Fruit fly (Drosophila melanogaster) whole organism, embryonic: Measurements from ENCODE around the gene CG5171.

Source experiments
- Adf1 ChIP-seq: fragments of 200-800 bp; sonication (Bioruptor generic); IDR thresholded peaks from 2 replicates; pipeline ENCODE4 v1.3.6; 2022; ENCODE audit warnings: missing biosample characterization, missing genetic modification characterization
- B-H1 ChIP-seq: fragments of 200-800 bp; sonication (Bioruptor generic); IDR thresholded peaks from 3 replicates; pipeline ENCODE4 v1.3.6; 2022; ENCODE audit warnings: missing biosample characterization, missing genetic modification characterization
- BEAF-32 ChIP-seq: fragments of 200-800 bp; sonication (Bioruptor generic); optimal IDR thresholded peaks from 3 replicates; lab custom pipeline; 2017; ENCODE audit warnings: missing biosample characterization, missing genetic modification characterization, mild to moderate bottlenecking, moderate library complexity, missing genetic modification reagents
- BtbVII ChIP-seq: fragments of 200-800 bp; sonication (Bioruptor generic); optimal IDR thresholded peaks from 3 replicates; lab custom pipeline; 2017; ENCODE audit warnings: missing biosample characterization, mild to moderate bottlenecking, missing genetic modification characterization
- CG10366 ChIP-seq: fragments of 200-800 bp; sonication (Bioruptor generic); IDR thresholded peaks from 2 replicates; pipeline ENCODE4 v1.3.6; 2022; ENCODE audit warnings: missing biosample characterization, missing genetic modification characterization
- CG11398 ChIP-seq: fragments of 200-800 bp; sonication (Bioruptor generic); optimal IDR thresholded peaks from 2 replicates; lab custom pipeline; 2016; ENCODE audit warnings: missing biosample characterization, missing genetic modification characterization
- CG14014 ChIP-seq: fragments of 200-800 bp; sonication (Bioruptor generic); IDR thresholded peaks from 2 replicates; pipeline ENCODE4 v1.3.6; 2022; ENCODE audit warnings: missing biosample characterization, missing genetic modification characterization
- CG15011 ChIP-seq: fragments of 200-800 bp; sonication (Bioruptor generic); optimal IDR thresholded peaks from 3 replicates; lab custom pipeline; 2018; ENCODE audit warnings: missing biosample characterization, mild to moderate bottlenecking, missing genetic modification characterization
- CG17359 ChIP-seq: fragments of 200-800 bp; sonication (Bioruptor generic); optimal IDR thresholded peaks from 3 replicates; lab custom pipeline; 2018; ENCODE audit warnings: missing biosample characterization, mild to moderate bottlenecking, missing genetic modification characterization, moderate library complexity
- CG17568 ChIP-seq: fragments of 200-800 bp; sonication (Bioruptor generic); optimal IDR thresholded peaks from 2 replicates; lab custom pipeline; 2018; ENCODE audit warnings: missing biosample characterization, mild to moderate bottlenecking, missing genetic modification characterization, moderate library complexity
- CG18262 ChIP-seq: fragments of 200-800 bp; optimal IDR thresholded peaks from 3 replicates; lab custom pipeline; 2019; ENCODE audit warnings: missing biosample characterization, mild to moderate bottlenecking, missing genetic modification characterization, moderate library complexity
- CG3065 ChIP-seq: fragments of 200-800 bp; sonication (Bioruptor generic); optimal IDR thresholded peaks from 2 replicates; lab custom pipeline; 2016; ENCODE audit warnings: missing biosample characterization, missing genetic modification characterization
- CG3281 ChIP-seq: fragments of 200-800 bp; sonication (Bioruptor generic); optimal IDR thresholded peaks from 3 replicates; lab custom pipeline; 2017; ENCODE audit warnings: missing biosample characterization, mild to moderate bottlenecking, missing genetic modification characterization
- CG34422 ChIP-seq: fragments of 200-800 bp; sonication (Bioruptor generic); IDR thresholded peaks from 3 replicates; pipeline ENCODE4 v1.3.6; 2022; ENCODE audit warnings: missing biosample characterization, missing genetic modification characterization
- CG42726 ChIP-seq: fragments of 200-800 bp; sonication (Bioruptor generic); IDR thresholded peaks from 2 replicates; pipeline ENCODE4 v1.3.6; 2022; ENCODE audit warnings: missing biosample characterization, missing genetic modification characterization; ENCODE audit not compliant: partially characterized antibody
- CG7357 ChIP-seq: fragments of 200-800 bp; sonication (Bioruptor generic); IDR thresholded peaks from 3 replicates; pipeline ENCODE4 v1.3.6; 2022; ENCODE audit warnings: missing biosample characterization, missing genetic modification characterization
- CG8290 ChIP-seq, 3 experiments: fragments of 200-800 bp; sonication (Bioruptor generic); optimal IDR thresholded peaks; 2 replicates each; lab custom pipeline; 2016 to 2019; ENCODE audit warnings: missing biosample characterization in 3 of 3, missing genetic modification characterization in 3 of 3, mild to moderate bottlenecking in 2 of 3, moderate library complexity in 1 of 3
- CkIIα-i1 ChIP-seq: fragments of 200-800 bp; sonication (Bioruptor generic); IDR thresholded peaks from 2 replicates; pipeline ENCODE4 v1.3.6; 2022; ENCODE audit warnings: missing biosample characterization, missing genetic modification characterization
- D ChIP-seq, 2 experiments: fragments of 200-800 bp in 1 of 2; fragments of >200 bp in 1 of 2; sonication (Bioruptor generic) in 1 of 2; optimal IDR thresholded peaks; 2 replicates in 1 of 2; 3 replicates in 1 of 2; lab custom pipeline; 2017; ENCODE audit warnings: mild to moderate bottlenecking in 1 of 2, missing biosample characterization in 1 of 2, missing genetic modification characterization in 1 of 2, missing genetic modification reagents in 1 of 2
- Dek ChIP-seq: fragments of 200-800 bp; sonication (Bioruptor generic); optimal IDR thresholded peaks from 3 replicates; lab custom pipeline; 2019; ENCODE audit warnings: missing biosample characterization, mild to moderate bottlenecking, missing genetic modification characterization, moderate library complexity
- Drgx ChIP-seq: fragments of 200-800 bp; sonication (Bioruptor generic); IDR thresholded peaks from 2 replicates; pipeline ENCODE4 v1.3.6; 2022; ENCODE audit warnings: missing biosample characterization, missing genetic modification characterization
- Hand ChIP-seq: fragments of 200-800 bp; sonication (Bioruptor generic); optimal IDR thresholded peaks from 2 replicates; lab custom pipeline; 2017; ENCODE audit warnings: mild to moderate bottlenecking, missing biosample characterization, missing genetic modification reagents, missing genetic modification characterization
- Hr39 ChIP-seq: fragments of >200 bp; optimal IDR thresholded peaks from 2 replicates; lab custom pipeline; 2017
- Max ChIP-seq: fragments of 200-800 bp; sonication (Bioruptor generic); optimal IDR thresholded peaks from 2 replicates; lab custom pipeline; 2016; ENCODE audit warnings: missing biosample characterization, mild to moderate bottlenecking, missing genetic modification characterization
- Med ChIP-seq: fragments of 200-800 bp; sonication (Bioruptor generic); peaks from one replicate; lab custom pipeline; 2016; ENCODE audit warnings: missing biosample characterization, missing genetic modification characterization, mild to moderate bottlenecking, inconsistent platforms, moderate library complexity
- Myb ChIP-seq: fragments of 200-800 bp; sonication (Bioruptor generic); optimal IDR thresholded peaks from 2 replicates; lab custom pipeline; 2016; ENCODE audit warnings: missing biosample characterization, missing genetic modification characterization
- Nf-YB ChIP-seq: fragments of 200-800 bp; sonication (Bioruptor generic); optimal IDR thresholded peaks from 3 replicates; lab custom pipeline; 2019; ENCODE audit warnings: missing biosample characterization, mild to moderate bottlenecking, missing genetic modification characterization, moderate library complexity
- Ptx1 ChIP-seq: fragments of 200-800 bp; sonication (Bioruptor generic); IDR thresholded peaks from 2 replicates; pipeline ENCODE4 v1.3.6; 2022; ENCODE audit warnings: missing biosample characterization, missing genetic modification characterization
- Ravus ChIP-seq: fragments of 200-800 bp; sonication (Bioruptor generic); IDR thresholded peaks from 2 replicates; pipeline ENCODE4 v1.3.6; 2022; ENCODE audit warnings: missing biosample characterization, missing genetic modification characterization
- Rx ChIP-seq: fragments of 200-800 bp; sonication (Bioruptor generic); IDR thresholded peaks from 2 replicates; pipeline ENCODE4 v1.3.6; 2022; ENCODE audit warnings: missing biosample characterization, missing genetic modification characterization
- Scr ChIP-seq: fragments of 200-800 bp; sonication (Bioruptor generic); IDR thresholded peaks from 2 replicates; pipeline ENCODE4 v1.3.6; 2022; ENCODE audit warnings: missing biosample characterization, missing genetic modification characterization; ENCODE audit not compliant: partially characterized antibody
- Xrp1 ChIP-seq: fragments of 200-800 bp; sonication (Bioruptor generic); IDR thresholded peaks from 2 replicates; pipeline ENCODE4 v1.3.6; 2022; ENCODE audit warnings: missing biosample characterization, missing genetic modification characterization
- ab ChIP-seq: fragments of 200-800 bp; sonication (Bioruptor generic); optimal IDR thresholded peaks from 2 replicates; lab custom pipeline; 2016; ENCODE audit warnings: missing biosample characterization, missing genetic modification characterization
- aop ChIP-seq: fragments of 200-800 bp; sonication (Bioruptor generic); IDR thresholded peaks from 2 replicates; pipeline ENCODE4 v1.3.6; 2022; ENCODE audit warnings: missing biosample characterization, missing genetic modification characterization
- bcd ChIP-seq: fragments of 200-800 bp; sonication (Bioruptor generic); optimal IDR thresholded peaks from 2 replicates; lab custom pipeline; 2017; ENCODE audit warnings: missing biosample characterization, mild to moderate bottlenecking, missing genetic modification characterization
- btn ChIP-seq: fragments of 200-800 bp; sonication (Bioruptor generic); optimal IDR thresholded peaks from 2 replicates; lab custom pipeline; 2016; ENCODE audit warnings: missing biosample characterization, missing genetic modification characterization
- en ChIP-seq: fragments of 200-800 bp; sonication (Bioruptor generic); optimal IDR thresholded peaks from 2 replicates; lab custom pipeline; 2016; ENCODE audit warnings: missing biosample characterization, missing genetic modification characterization
- eve ChIP-seq, 2 experiments: fragments of >200 bp; optimal IDR thresholded peaks; 2 replicates each; lab custom pipeline; 2017; ENCODE audit warnings: missing biosample characterization in 2 of 2, missing genetic modification characterization in 2 of 2
- ftz-f1 ChIP-seq: fragments of 200-800 bp; sonication (Bioruptor generic); optimal IDR thresholded peaks from 2 replicates; lab custom pipeline; 2016; ENCODE audit warnings: missing biosample characterization, missing genetic modification characterization
- gfzf ChIP-seq: fragments of 200-800 bp; sonication (Bioruptor generic); optimal IDR thresholded peaks from 2 replicates; lab custom pipeline; 2016; ENCODE audit warnings: missing biosample characterization, mild to moderate bottlenecking, missing genetic modification characterization, moderate library complexity
- pum ChIP-seq: fragments of 200-800 bp; sonication (Bioruptor generic); optimal IDR thresholded peaks from 2 replicates; lab custom pipeline; 2016; ENCODE audit warnings: missing biosample characterization, missing genetic modification characterization
- ranshi ChIP-seq: fragments of 200-800 bp; sonication (Bioruptor generic); IDR thresholded peaks from 2 replicates; pipeline ENCODE4 v1.3.6; 2022; ENCODE audit warnings: missing biosample characterization, missing genetic modification characterization
- salm ChIP-seq: fragments of 200-800 bp; sonication (Bioruptor generic); optimal IDR thresholded peaks from 2 replicates; lab custom pipeline; 2018; ENCODE audit warnings: missing biosample characterization, mild to moderate bottlenecking, missing genetic modification characterization
- shn ChIP-seq: fragments of 200-800 bp; sonication (Bioruptor generic); optimal IDR thresholded peaks from 3 replicates; lab custom pipeline; 2016; ENCODE audit warnings: missing biosample characterization, missing genetic modification characterization
- sisA ChIP-seq: fragments of 200-800 bp; sonication (Bioruptor generic); IDR thresholded peaks from 2 replicates; pipeline ENCODE4 v1.3.6; 2022; ENCODE audit warnings: missing biosample characterization, missing genetic modification characterization
- sug ChIP-seq: fragments of 200-800 bp; optimal IDR thresholded peaks from 2 replicates; lab custom pipeline; 2019; ENCODE audit warnings: missing biosample characterization, mild to moderate bottlenecking, missing genetic modification characterization, moderate library complexity
- tin ChIP-seq: fragments of 200-800 bp; sonication (Bioruptor generic); optimal IDR thresholded peaks from 3 replicates; lab custom pipeline; 2016; ENCODE audit warnings: missing biosample characterization, missing genetic modification characterization
- zfh2 ChIP-seq: fragments of 200-800 bp; sonication (Bioruptor generic); optimal IDR thresholded peaks from 2 replicates; lab custom pipeline; 2016; ENCODE audit warnings: missing biosample characterization, missing genetic modification characterization

CG5171 gene

DNA sequence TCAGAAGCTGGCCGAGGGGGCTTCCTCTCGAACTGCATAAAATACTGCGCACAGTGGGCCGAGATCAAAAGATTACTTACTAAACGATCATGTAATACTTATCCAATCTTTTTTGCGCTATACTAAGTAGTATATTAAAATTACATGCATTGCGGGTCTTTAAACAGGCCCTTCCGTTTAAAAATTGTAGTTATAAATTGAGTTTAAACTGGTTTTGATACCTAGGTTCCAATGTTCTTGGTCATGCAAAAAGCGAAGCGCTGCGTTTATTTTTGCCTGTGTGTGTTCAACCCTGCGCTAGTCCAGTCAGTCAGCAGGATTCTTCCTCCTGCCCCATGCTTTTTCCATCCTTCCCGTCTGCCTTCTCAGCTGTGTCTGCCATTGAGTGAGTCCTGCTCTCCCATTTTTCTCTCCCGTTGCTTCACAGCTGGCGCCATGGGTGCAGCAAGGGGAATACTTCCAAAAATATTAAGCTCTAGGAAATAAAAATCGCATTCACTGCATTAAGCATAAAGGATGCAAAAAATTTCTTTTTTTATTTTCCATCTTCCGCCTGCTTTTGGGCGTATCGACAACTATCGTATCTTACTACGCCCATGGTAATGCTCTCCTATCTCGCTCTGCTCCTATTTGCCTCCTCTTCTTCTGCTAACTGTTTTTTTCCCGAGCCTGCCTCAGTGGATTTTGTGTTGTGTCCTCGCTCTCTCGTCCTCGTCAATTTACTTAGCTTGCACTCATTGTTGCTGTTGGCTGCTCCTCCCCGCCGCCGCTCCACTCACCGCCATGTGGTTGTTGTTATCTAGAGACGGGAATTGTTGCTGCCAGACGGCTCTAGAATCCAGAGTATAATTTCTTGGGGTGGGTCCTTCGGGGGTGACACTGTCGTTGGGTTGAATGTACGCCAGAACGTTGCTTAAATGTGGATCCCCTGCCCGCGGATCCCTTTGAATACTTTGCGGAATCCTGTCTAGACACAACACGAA lies 19.5 kb downstream of the CG5171 start:
- no peak for TF ChIP-seq Hr39
- TF ChIP-seq Hand (GFP tag; lab: Kevin White, UChicago), result peak; percentile 74
- TF ChIP-seq gfzf (GFP tag; lab: Kevin White, UChicago), result no peak
- TF ChIP-seq Ptx1 (GFP tag; lab: Robert Waterston, UW), result peak; percentile 69
- TF ChIP-seq CG7357 (GFP tag; lab: Robert Waterston, UW), result peak; percentile 65; the same call in 2 of the 3 replicates
- TF ChIP-seq eve (GFP tag; optimal IDR thresholded peaks at IDR 0.05; lab: Kevin White, UChicago), result peak in 1 of 2 experiments; percentile 7
- TF ChIP-seq D (optimal IDR thresholded peaks at IDR 0.05; lab: Kevin White, UChicago), result no peak
- TF ChIP-seq D (GFP tag; optimal IDR thresholded peaks at IDR 0.05; lab: Kevin White, UChicago), result peak; percentile 30
- TF ChIP-seq ab, result peak; percentile 34
- TF ChIP-seq tin (GFP tag; lab: Kevin White, UChicago), result peak; percentile 36
- peak; percentile 52 for TF ChIP-seq bcd (GFP tag; lab: Kevin White, UChicago)
- peak; percentile 2 for TF ChIP-seq pum (GFP tag; lab: Kevin White, UChicago)
- TF ChIP-seq Max (GFP tag; lab: Kevin White, UChicago), result no peak
- TF ChIP-seq en (GFP tag; lab: Kevin White, UChicago), result no peak
- TF ChIP-seq CG14014 (GFP tag; lab: Robert Waterston, UW), result peak; percentile 85
- TF ChIP-seq Drgx, result peak; percentile 71
- TF ChIP-seq CG17568 (GFP tag; lab: Kevin White, UChicago), result no peak
- peak; percentile 82 for TF ChIP-seq ranshi
- peak; percentile 49 for TF ChIP-seq CG17359 (tag; lab: Kevin White, UChicago)
- TF ChIP-seq salm (tag; lab: Kevin White, UChicago), result no peak
- TF ChIP-seq BEAF-32 (GFP tag; lab: Kevin White, UChicago), result no peak
- peak; percentile 47 for TF ChIP-seq CG18262 (tag; lab: Kevin White, UChicago)
- no peak for TF ChIP-seq CG3065 (GFP tag; lab: Kevin White, UChicago)
- 0 out of 2 replicates have a peak, but pooled peaks have one; percentile 4 for TF ChIP-seq CkIIα-i1 (GFP tag; lab: Robert Waterston, UW)
- no peak for TF ChIP-seq CG42726 (GFP tag; lab: Robert Waterston, UW)
- peak; percentile 56 for TF ChIP-seq CG15011
- TF ChIP-seq zfh2, result peak; percentile 82
- peak; percentile 75 for TF ChIP-seq sisA (GFP tag; lab: Robert Waterston, UW)
- TF ChIP-seq sug (tag; lab: Kevin White, UChicago), result no peak
- no peak for TF ChIP-seq ftz-f1 (GFP tag; lab: Kevin White, UChicago)
- peak; percentile 68 for TF ChIP-seq CG3281 (GFP tag; lab: Kevin White, UChicago)
- TF ChIP-seq Myb (GFP tag; lab: Kevin White, UChicago), result peak; percentile 71
- TF ChIP-seq btn (GFP tag; lab: Kevin White, UChicago), result peak; percentile 7
- TF ChIP-seq Nf-YB (GFP tag; lab: Kevin White, UChicago), result peak; percentile 11
- peak; percentile 40 for TF ChIP-seq Ravus (GFP tag; lab: Robert Waterston, UW)
- TF ChIP-seq Dek, result peak; percentile 68
- no peak for TF ChIP-seq Scr
- TF ChIP-seq CG10366 (GFP tag; lab: Robert Waterston, UW), result peak; percentile 65
- peak; percentile 94 for TF ChIP-seq Med (GFP tag; lab: Kevin White, UChicago)
- no peak; the same call in 2 of the 3 replicates for TF ChIP-seq B-H1
- TF ChIP-seq Rx (GFP tag; lab: Robert Waterston, UW), result peak; percentile 59
- TF ChIP-seq CG8290 (GFP tag; optimal IDR thresholded peaks at IDR 0.05; lab: Kevin White, UChicago), result no peak
- peak in 1 of 2 experiments; percentile 62 for TF ChIP-seq CG8290 (tag; optimal IDR thresholded peaks at IDR 0.05; lab: Kevin White, UChicago)
- peak; percentile 13 for TF ChIP-seq CG11398
- peak; percentile 52; the same call in 2 of the 3 replicates for TF ChIP-seq CG34422 (GFP tag; lab: Robert Waterston, UW)
- TF ChIP-seq BtbVII (GFP tag; lab: Kevin White, UChicago), result peak; percentile 32
- TF ChIP-seq Adf1 (GFP tag; lab: Robert Waterston, UW), result peak; percentile 18
- TF ChIP-seq Xrp1 (GFP tag; lab: Robert Waterston, UW), result peak; percentile 65
- TF ChIP-seq shn (GFP tag; lab: Kevin White, UChicago), result peak; percentile 79
- no peak for TF ChIP-seq aop (GFP tag; lab: Robert Waterston, UW)
